Fruit fly (Drosophila melanogaster): ENCODE data around the gene Acp95EF.
A peak's percentile ranks its signal among the peaks of the same experiment; 100 is the strongest.

The Acp95EF gene

dm6 chr3R:24230423-24231205 is 1.8 kb downstream of the Acp95EF start, which contains the start of gene mask (continued):
- TF ChIP-seq Atf-2 (GFP tag; optimal IDR thresholded peaks at IDR 0.05) (peak; percentile 61), ro (GFP tag; IDR thresholded peaks at IDR 0.05) (no peak; the same call in 1 of the 2 replicates), CTCF (GFP tag; optimal IDR thresholded peaks at IDR 0.05) (peak; percentile 44), stc (GFP tag; IDR thresholded peaks at IDR 0.05) (peak; percentile 69; the same call in 1 of the 2 replicates), Dek (tag; optimal IDR thresholded peaks at IDR 0.05) (no peak), pho (GFP tag; optimal IDR thresholded peaks at IDR 0.05) (peak; percentile 71), wor (GFP tag; IDR thresholded peaks at IDR 0.05) (no peak), CG4854 (GFP tag; optimal IDR thresholded peaks at IDR 0.05) (peak; percentile 67), Fer3 (tag; optimal IDR thresholded peaks at IDR 0.05) (peak; percentile 78), peb (GFP tag; IDR thresholded peaks at IDR 0.05) (no peak), Hr51 (GFP tag; optimal IDR thresholded peaks at IDR 0.05) (peak; percentile 43 to 79), CG4424 (GFP tag; optimal IDR thresholded peaks at IDR 0.05) (peak; percentile 70), sqz (GFP tag; optimal IDR thresholded peaks at IDR 0.05) (peak; percentile 78), D19B (GFP tag; optimal IDR thresholded peaks at IDR 0.05) (peak; percentile 32), Nf-YA (GFP tag; IDR thresholded peaks at IDR 0.05) (peak; percentile 70; the same call in 1 of the 2 replicates), NC2α (GFP tag; optimal IDR thresholded peaks at IDR 0.05) (peak; percentile 38), Ets97D (GFP tag; optimal IDR thresholded peaks at IDR 0.05) (peak; percentile 99), chm (GFP tag; IDR thresholded peaks at IDR 0.05) (peak; percentile 92), twi (tag; optimal IDR thresholded peaks at IDR 0.05) (peak; percentile 51), HmgZ (tag; optimal IDR thresholded peaks at IDR 0.05) (peak; percentile 56), wek (GFP tag; optimal IDR thresholded peaks at IDR 0.05) (peak; percentile 70), CG1832 (GFP tag; optimal IDR thresholded peaks at IDR 0.05) (peak; percentile 94), CG9797 (GFP tag; optimal IDR thresholded peaks at IDR 0.05) (peak; percentile 72), CG11085 (GFP tag; IDR thresholded peaks at IDR 0.05) (peak; percentile 86), CG2120 (GFP tag; optimal IDR thresholded peaks at IDR 0.05) (peak; percentile 46), Bteb2 (GFP tag; optimal IDR thresholded peaks at IDR 0.05) (peak; percentile 83), Usf (GFP tag; optimal IDR thresholded peaks at IDR 0.05) (peak; percentile 74), Blimp-1 (GFP tag; optimal IDR thresholded peaks at IDR 0.05) (peak; percentile 10), onecut (GFP tag; IDR thresholded peaks at IDR 0.05) (peak; percentile 74), CG15479 (GFP tag; optimal IDR thresholded peaks at IDR 0.05) (peak; percentile 4), HmgD (GFP tag; optimal IDR thresholded peaks at IDR 0.05) (peak; percentile 74), toy (GFP tag; IDR thresholded peaks at IDR 0.05) (0 out of 2 replicates have a peak, but pooled peaks have one; percentile 28), Sry-β (GFP tag; optimal IDR thresholded peaks at IDR 0.05) (peak; percentile 35), CG18619 (GFP tag; optimal IDR thresholded peaks at IDR 0.05) (peak; percentile 88), CG11093 (GFP tag; IDR thresholded peaks at IDR 0.05) (no peak), exex (tag; optimal IDR thresholded peaks at IDR 0.05) (peak; percentile 35), CG14014 (GFP tag; IDR thresholded peaks at IDR 0.05) (peak; percentile 75), B-H1 (GFP tag; IDR thresholded peaks at IDR 0.05) (peak; percentile 20; the same call in 2 of the 3 replicates), CG3163 (GFP tag; optimal IDR thresholded peaks at IDR 0.05) (peak; percentile 71), CG6854 (GFP tag; optimal IDR thresholded peaks at IDR 0.05) (peak; percentile 74), Med (GFP tag) (peak; percentile 98), h (optimal IDR thresholded peaks at IDR 0.05) (no peak), row (GFP tag; IDR thresholded peaks at IDR 0.05) (peak; percentile 48; the same call in 1 of the 3 replicates), unpg (GFP tag; optimal IDR thresholded peaks at IDR 0.05) (peak; percentile 61), Asciz (GFP tag; optimal IDR thresholded peaks at IDR 0.05) (peak; percentile 55), Tbp (GFP tag; optimal IDR thresholded peaks at IDR 0.05) (no peak), CG34376 (GFP tag; optimal IDR thresholded peaks at IDR 0.05) (peak; percentile 87), pita (GFP tag; optimal IDR thresholded peaks at IDR 0.05) (no peak), CG3838 (GFP tag; optimal IDR thresholded peaks at IDR 0.05) (no peak), da (GFP tag; optimal IDR thresholded peaks at IDR 0.05) (peak; percentile 74)

All from whole organism, embryonic.